Fruit fly (Drosophila melanogaster) whole organism, prepupa: ENCODE data around the gene dachs.

ENCODE experiments used
- Blimp-1 ChIP-seq: fragments of 200-800 bp; sonication (Bioruptor generic); optimal IDR thresholded peaks from 3 replicates; lab custom pipeline; 2017; ENCODE audit warnings: missing biosample characterization, missing genetic modification characterization, mild to moderate bottlenecking, moderate library complexity, missing genetic modification reagents
- CG10631 ChIP-seq: fragments of 200-800 bp; sonication (Bioruptor generic); optimal IDR thresholded peaks from 2 replicates; lab custom pipeline; 2016; ENCODE audit warnings: missing biosample characterization, missing genetic modification characterization
- CG10669 ChIP-seq: fragments of 200-800 bp; sonication (Bioruptor generic); optimal IDR thresholded peaks from 3 replicates; lab custom pipeline; 2018; ENCODE audit warnings: missing biosample characterization, mild to moderate bottlenecking, missing genetic modification characterization, moderate library complexity
- CG11294 ChIP-seq: fragments of 200-800 bp; sonication (Bioruptor generic); IDR thresholded peaks from 2 replicates; pipeline ENCODE4 v1.3.6; 2022; ENCODE audit warnings: missing biosample characterization, missing genetic modification characterization
- CG11902 ChIP-seq: fragments of 200-800 bp; sonication (Bioruptor generic); optimal IDR thresholded peaks from 3 replicates; lab custom pipeline; 2016; ENCODE audit warnings: missing biosample characterization, missing genetic modification characterization
- CG1621 ChIP-seq: fragments of 200-800 bp; sonication (Bioruptor generic); optimal IDR thresholded peaks from 3 replicates; lab custom pipeline; 2018; ENCODE audit warnings: missing biosample characterization, mild to moderate bottlenecking, missing genetic modification characterization
- CG16779 ChIP-seq: fragments of 200-800 bp; sonication (Bioruptor generic); optimal IDR thresholded peaks from 3 replicates; lab custom pipeline; 2017; ENCODE audit warnings: missing biosample characterization, mild to moderate bottlenecking, missing genetic modification characterization
- CG3032 ChIP-seq: fragments of 200-800 bp; optimal IDR thresholded peaks from 2 replicates; lab custom pipeline; 2019; ENCODE audit warnings: missing biosample characterization, mild to moderate bottlenecking, missing genetic modification characterization, moderate library complexity
- CG31627 ChIP-seq: fragments of 200-800 bp; sonication (Bioruptor generic); optimal IDR thresholded peaks from 3 replicates; lab custom pipeline; 2016; ENCODE audit warnings: missing biosample characterization, missing genetic modification characterization
- CG32006 ChIP-seq: fragments of 200-800 bp; sonication (Bioruptor generic); optimal IDR thresholded peaks from 3 replicates; lab custom pipeline; 2017; ENCODE audit warnings: missing biosample characterization, mild to moderate bottlenecking, missing genetic modification characterization
- CG34406 ChIP-seq: fragments of 200-800 bp; sonication (Bioruptor generic); optimal IDR thresholded peaks from 3 replicates; lab custom pipeline; 2016; ENCODE audit warnings: missing biosample characterization, missing genetic modification characterization
- CG4318 ChIP-seq: fragments of 200-800 bp; sonication (Bioruptor generic); optimal IDR thresholded peaks from 3 replicates; lab custom pipeline; 2017; ENCODE audit warnings: missing biosample characterization, mild to moderate bottlenecking, missing genetic modification characterization
- CG6163 ChIP-seq: fragments of 200-800 bp; sonication (Bioruptor generic); IDR thresholded peaks from 3 replicates; pipeline ENCODE4 v1.3.6; 2022; ENCODE audit warnings: missing biosample characterization, missing genetic modification characterization
- CG6276 ChIP-seq: fragments of 200-800 bp; sonication (Bioruptor generic); optimal IDR thresholded peaks from 2 replicates; lab custom pipeline; 2017; ENCODE audit warnings: missing biosample characterization, mild to moderate bottlenecking, missing genetic modification characterization
- CG8119 ChIP-seq: fragments of 200-800 bp; sonication (Bioruptor generic); IDR thresholded peaks from 3 replicates; pipeline ENCODE4 v1.3.6; 2022; ENCODE audit warnings: missing biosample characterization, missing genetic modification characterization
- CG8319 ChIP-seq: fragments of 200-800 bp; sonication (Bioruptor generic); optimal IDR thresholded peaks from 3 replicates; lab custom pipeline; 2016; ENCODE audit warnings: missing biosample characterization, missing genetic modification characterization
- CG8632 ChIP-seq: fragments of 200-800 bp; sonication (Bioruptor generic); optimal IDR thresholded peaks from 3 replicates; lab custom pipeline; 2016; ENCODE audit warnings: missing biosample characterization, missing genetic modification characterization
- CG9139 ChIP-seq: fragments of 200-800 bp; sonication (Bioruptor generic); optimal IDR thresholded peaks from 3 replicates; lab custom pipeline; 2017; ENCODE audit warnings: missing biosample characterization, mild to moderate bottlenecking, missing genetic modification characterization
- Eip75B ChIP-seq: fragments of 200-800 bp; sonication (Bioruptor generic); optimal IDR thresholded peaks from 3 replicates; lab custom pipeline; 2016; ENCODE audit warnings: missing biosample characterization, missing genetic modification characterization
- Eip93F ChIP-seq: fragments of 200-800 bp; sonication (Bioruptor generic); optimal IDR thresholded peaks from 2 replicates; lab custom pipeline; 2016; ENCODE audit warnings: missing biosample characterization, mild to moderate bottlenecking, missing genetic modification characterization
- Ets96B ChIP-seq: fragments of 200-800 bp; optimal IDR thresholded peaks from 2 replicates; lab custom pipeline; 2019; ENCODE audit warnings: missing biosample characterization, mild to moderate bottlenecking, missing genetic modification characterization, moderate library complexity
- Hr38 ChIP-seq: sonication (Bioruptor generic); optimal IDR thresholded peaks from 2 replicates; lab custom pipeline; 2016; ENCODE audit warnings: missing biosample characterization, missing genetic modification characterization
- Lpt ChIP-seq: fragments of 200-800 bp; sonication (Bioruptor generic); optimal IDR thresholded peaks from 3 replicates; lab custom pipeline; 2016; ENCODE audit warnings: missing biosample characterization, missing genetic modification characterization
- OdsH ChIP-seq: fragments of 200-800 bp; sonication (Bioruptor generic); optimal IDR thresholded peaks from 3 replicates; lab custom pipeline; 2016; ENCODE audit warnings: missing biosample characterization, missing genetic modification characterization
- Sox102F ChIP-seq: fragments of 200-800 bp; sonication (Bioruptor generic); optimal IDR thresholded peaks from 2 replicates; lab custom pipeline; 2016; ENCODE audit warnings: missing biosample characterization, mild to moderate bottlenecking, missing genetic modification characterization
- Sox14 ChIP-seq: fragments of 200-800 bp; sonication (Bioruptor generic); optimal IDR thresholded peaks from 3 replicates; lab custom pipeline; 2016; ENCODE audit warnings: missing biosample characterization, missing genetic modification characterization
- Sox15 ChIP-seq: fragments of 200-800 bp; sonication (Bioruptor generic); optimal IDR thresholded peaks from 3 replicates; lab custom pipeline; 2016; ENCODE audit warnings: missing biosample characterization, missing genetic modification characterization
- achi ChIP-seq: fragments of 200-800 bp; sonication (Bioruptor generic); optimal IDR thresholded peaks from 3 replicates; lab custom pipeline; 2016; ENCODE audit warnings: missing biosample characterization, missing genetic modification characterization
- acj6 ChIP-seq: fragments of 200-800 bp; sonication (Bioruptor generic); optimal IDR thresholded peaks from 3 replicates; lab custom pipeline; 2016; ENCODE audit warnings: missing biosample characterization, missing genetic modification characterization
- dsx ChIP-seq: fragments of 200-800 bp; optimal IDR thresholded peaks from 3 replicates; lab custom pipeline; 2019; ENCODE audit warnings: missing biosample characterization, mild to moderate bottlenecking, missing genetic modification characterization, moderate library complexity; ENCODE audit not compliant: poor library complexity, severe bottlenecking
- eg ChIP-seq: fragments of 200-800 bp; sonication (Bioruptor generic); IDR thresholded peaks from 3 replicates; pipeline ENCODE4 v1.3.6; 2022; ENCODE audit warnings: missing biosample characterization, missing genetic modification characterization
- lz ChIP-seq: fragments of 200-800 bp; sonication (Bioruptor generic); optimal IDR thresholded peaks from 3 replicates; lab custom pipeline; 2016; ENCODE audit warnings: missing biosample characterization, missing genetic modification characterization
- net ChIP-seq: fragments of 200-800 bp; sonication (Bioruptor generic); optimal IDR thresholded peaks from 3 replicates; lab custom pipeline; 2016; ENCODE audit warnings: missing biosample characterization, missing genetic modification characterization
- pdm3 ChIP-seq: fragments of 200-800 bp; sonication (Bioruptor generic); optimal IDR thresholded peaks from 3 replicates; lab custom pipeline; 2016; ENCODE audit warnings: missing biosample characterization, missing genetic modification characterization
- spab ChIP-seq: fragments of 200-800 bp; sonication (Bioruptor generic); optimal IDR thresholded peaks from 2 replicates; lab custom pipeline; 2017; ENCODE audit warnings: missing biosample characterization, mild to moderate bottlenecking, missing genetic modification characterization, missing genetic modification reagents
- ss ChIP-seq, 2 experiments: fragments of 200-800 bp; sonication (Bioruptor generic); optimal IDR thresholded peaks; 2 replicates in 1 of 2; 3 replicates in 1 of 2; lab custom pipeline; 2017 to 2018; ENCODE audit warnings: mild to moderate bottlenecking in 2 of 2, missing biosample characterization in 2 of 2, missing genetic modification characterization in 2 of 2, moderate library complexity in 1 of 2
- svp ChIP-seq: fragments of 200-800 bp; sonication (Bioruptor generic); peaks from one replicate; lab custom pipeline; 2016; ENCODE audit warnings: missing biosample characterization, missing genetic modification characterization
- topi ChIP-seq: fragments of 200-800 bp; sonication (Bioruptor generic); optimal IDR thresholded peaks from 3 replicates; lab custom pipeline; 2016; ENCODE audit warnings: missing biosample characterization, missing genetic modification characterization
- vri ChIP-seq: fragments of 200-800 bp; sonication (Bioruptor generic); optimal IDR thresholded peaks from 3 replicates; lab custom pipeline; 2016; ENCODE audit warnings: missing biosample characterization, mild to moderate bottlenecking, missing genetic modification characterization

dachs gene

dm6 chr2L:8423460-8424089, 43.0 kb upstream of the dachs start (continued):
- TF ChIP-seq CG16779 (tag; lab: Kevin White, UChicago) (no peak), CG9139 (GFP tag; lab: Kevin White, UChicago) (no peak), CG11902 (no peak), Sox15 (GFP tag; lab: Kevin White, UChicago) (no peak), eg (GFP tag; lab: Robert Waterston, UW) (no peak), CG32006 (GFP tag; lab: Kevin White, UChicago) (no peak), CG8632 (GFP tag; lab: Kevin White, UChicago) (no peak), Ets96B (tag; lab: Kevin White, UChicago) (peak; percentile 20), CG34406 (no peak), CG11294 (GFP tag; lab: Robert Waterston, UW) (no peak), CG10669 (GFP tag; lab: Kevin White, UChicago) (peak; percentile 36), spab (GFP tag; lab: Kevin White, UChicago) (no peak), Blimp-1 (GFP tag; lab: Kevin White, UChicago) (no peak), Eip93F (no peak), lz (GFP tag; lab: Kevin White, UChicago) (no peak), Lpt (GFP tag; lab: Kevin White, UChicago) (no peak), CG6276 (GFP tag; lab: Kevin White, UChicago) (no peak), CG6163 (GFP tag; lab: Robert Waterston, UW) (no peak), Sox14 (GFP tag; lab: Kevin White, UChicago) (no peak), CG1621 (tag; lab: Kevin White, UChicago) (no peak), acj6 (GFP tag; lab: Kevin White, UChicago) (peak; percentile 6), Eip75B (no peak), Hr38 (GFP tag; lab: Kevin White, UChicago) (no peak), svp (GFP tag; lab: Kevin White, UChicago) (peak; percentile 53), ss (GFP tag; optimal IDR thresholded peaks at IDR 0.05; lab: Kevin White, UChicago) (peak in 1 of 2 experiments; percentile 33), CG8319 (GFP tag; lab: Kevin White, UChicago) (no peak), CG10631 (GFP tag; lab: Kevin White, UChicago) (peak; percentile 24), CG4318 (GFP tag; lab: Kevin White, UChicago) (no peak), net (GFP tag; lab: Kevin White, UChicago) (no peak)

dm6 chr2L:8424090-8424470, 42.5 kb upstream of the dachs start:
- no peak for TF ChIP-seq achi (GFP tag; lab: Kevin White, UChicago)
- no peak for TF ChIP-seq net (GFP tag; lab: Kevin White, UChicago)
- no peak for TF ChIP-seq CG11902
- no peak for TF ChIP-seq pdm3 (GFP tag; lab: Kevin White, UChicago)
- TF ChIP-seq Hr38 (GFP tag; lab: Kevin White, UChicago) = no peak
- TF ChIP-seq CG8319 (GFP tag; lab: Kevin White, UChicago) = no peak
- TF ChIP-seq ss (GFP tag; optimal IDR thresholded peaks at IDR 0.05; lab: Kevin White, UChicago) = peak in 1 of 2 experiments; percentile 40
- TF ChIP-seq CG3032 = no peak
- no peak for TF ChIP-seq spab (GFP tag; lab: Kevin White, UChicago)
- no peak for TF ChIP-seq OdsH (GFP tag; lab: Kevin White, UChicago)
- no peak for TF ChIP-seq CG31627
- no peak for TF ChIP-seq topi
- TF ChIP-seq dsx (GFP tag; lab: Kevin White, UChicago) = no peak
- no peak for TF ChIP-seq CG34406
- peak; percentile 37; the same call in 1 of the 3 replicates for TF ChIP-seq CG6163 (GFP tag; lab: Robert Waterston, UW)
- no peak for TF ChIP-seq Eip75B
- no peak for TF ChIP-seq Sox102F (GFP tag; lab: Kevin White, UChicago)
- no peak for TF ChIP-seq acj6 (GFP tag; lab: Kevin White, UChicago)
- no peak for TF ChIP-seq CG8119 (GFP tag; lab: Robert Waterston, UW)
- peak; percentile 6 for TF ChIP-seq vri (GFP tag; lab: Kevin White, UChicago)
- peak; percentile 80 for TF ChIP-seq Sox14 (GFP tag; lab: Kevin White, UChicago)
- peak; percentile 81 for TF ChIP-seq svp (GFP tag; lab: Kevin White, UChicago)
